Fruit fly (Drosophila melanogaster): ENCODE results near the gene pns.

The pns gene

dm6 chr3L:1536487-1537337, at the start of gene pns, which contains the start of gene CG12091 (continued):
- TF ChIP-seq mam (GFP tag; optimal IDR thresholded peaks at IDR 0.05) (peak; percentile 79), ken (GFP tag; IDR thresholded peaks at IDR 0.05) (0 out of 3 replicates have a peak, but pooled peaks have one; percentile 31), CG18476 (GFP tag; optimal IDR thresholded peaks at IDR 0.05) (peak; percentile 27), CG8089 (GFP tag; optimal IDR thresholded peaks at IDR 0.05) (peak; percentile 56), al (GFP tag; IDR thresholded peaks at IDR 0.05) (peak; percentile 42; the same call in 1 of the 2 replicates), croc (GFP tag; conservative IDR thresholded peaks at IDR 0.05) (peak; percentile 32; the same call in 1 of the 3 replicates), CG10321 (GFP tag; IDR thresholded peaks at IDR 0.05) (peak; percentile 25; the same call in 1 of the 2 replicates), esg (GFP tag; conservative IDR thresholded peaks at IDR 0.05) (peak; percentile 61), lab (GFP tag; optimal IDR thresholded peaks at IDR 0.05) (peak; percentile 71), jigr1 (GFP tag; IDR thresholded peaks at IDR 0.05) (no peak), chm (GFP tag; IDR thresholded peaks at IDR 0.05) (no peak), CG13296 (GFP tag; optimal IDR thresholded peaks at IDR 0.05) (peak; percentile 50), CG6765 (GFP tag; optimal IDR thresholded peaks at IDR 0.05) (peak; percentile 61), unpg (GFP tag; optimal IDR thresholded peaks at IDR 0.05) (peak; percentile 61), CG8765 (GFP tag; IDR thresholded peaks at IDR 0.05) (no peak; the same call in 1 of the 2 replicates), ash1 (GFP tag; optimal IDR thresholded peaks at IDR 0.05) (no peak), Optix (GFP tag; IDR thresholded peaks at IDR 0.05) (no peak), CG15601 (tag; optimal IDR thresholded peaks at IDR 0.05) (peak; percentile 82), jing (GFP tag; optimal IDR thresholded peaks at IDR 0.05) (no peak), CG14014 (GFP tag; IDR thresholded peaks at IDR 0.05) (peak; percentile 69), CG7372 (GFP tag; IDR thresholded peaks at IDR 0.05) (peak; percentile 60; the same call in 1 of the 2 replicates), CG5953 (GFP tag; IDR thresholded peaks at IDR 0.05) (peak; percentile 74; the same call in 1 of the 2 replicates), CG7271 (tag; optimal IDR thresholded peaks at IDR 0.05) (peak; percentile 52), fd64A (GFP tag; optimal IDR thresholded peaks at IDR 0.05) (no peak), bowl (GFP tag; IDR thresholded peaks at IDR 0.05) (0 out of 2 replicates have a peak, but pooled peaks have one; percentile 5), YL-1 (GFP tag; optimal IDR thresholded peaks at IDR 0.05) (peak; percentile 82), Meics (GFP tag; optimal IDR thresholded peaks at IDR 0.05) (peak; percentile 87), Rfx (GFP tag; IDR thresholded peaks at IDR 0.05) (peak; percentile 57), Camta (GFP tag; optimal IDR thresholded peaks at IDR 0.05) (peak; percentile 67), Pdp1 (GFP tag; optimal IDR thresholded peaks at IDR 0.05) (peak; percentile 74 to 91), wor (GFP tag; IDR thresholded peaks at IDR 0.05) (peak; percentile 58), CG4328 (GFP tag; optimal IDR thresholded peaks at IDR 0.05) (peak; percentile 14), sc (optimal IDR thresholded peaks at IDR 0.05) (no peak), sc (GFP tag; optimal IDR thresholded peaks at IDR 0.05) (no peak), Blimp-1 (GFP tag; optimal IDR thresholded peaks at IDR 0.05) (peak; percentile 65), Dp (GFP tag; optimal IDR thresholded peaks at IDR 0.05) (peak; percentile 14), ci (GFP tag; IDR thresholded peaks at IDR 0.05) (peak; percentile 80), da (GFP tag; optimal IDR thresholded peaks at IDR 0.05) (peak; percentile 8), Oaz (GFP tag; IDR thresholded peaks at IDR 0.05) (no peak), ERR (GFP tag; optimal IDR thresholded peaks at IDR 0.05) (peak; percentile 63), Scr (GFP tag; IDR thresholded peaks at IDR 0.05; ENCODE audit: partially characterized antibody) (peak; percentile 57), CG30403 (GFP tag; optimal IDR thresholded peaks at IDR 0.05) (peak; percentile 81), CG7839 (tag; optimal IDR thresholded peaks at IDR 0.05) (peak; percentile 74), Doc3 (GFP tag; IDR thresholded peaks at IDR 0.05; ENCODE audit: partially characterized antibody) (no peak), fd3F (GFP tag; optimal IDR thresholded peaks at IDR 0.05) (peak; percentile 35), Hr3 (GFP tag; optimal IDR thresholded peaks at IDR 0.05) (peak; percentile 41), Hey (tag; optimal IDR thresholded peaks at IDR 0.05) (no peak), psq (GFP tag; optimal IDR thresholded peaks at IDR 0.05) (peak; percentile 38), CG16863 (GFP tag; optimal IDR thresholded peaks at IDR 0.05) (peak; percentile 54)

Data from whole organism, embryonic.